Worm (Caenorhabditis elegans) whole organism, L2 larva: ENCODE data around the gene M01A8.1.

Source experiments
- C34F6.9 ChIP-seq: fragments of 150-350 bp; optimal IDR thresholded peaks from 2 replicates; lab custom pipeline; 2014; ENCODE audit warnings: missing biosample characterization, missing genetic modification characterization
- R02D3.7 ChIP-seq: fragments of 150-350 bp; optimal IDR thresholded peaks from 2 replicates; lab custom pipeline; 2014; ENCODE audit warnings: missing biosample characterization, missing genetic modification characterization
- alr-1 ChIP-seq: fragments of 150-350 bp; optimal IDR thresholded peaks from 2 replicates; lab custom pipeline; 2014; ENCODE audit warnings: missing biosample characterization, missing genetic modification characterization
- aly-2 ChIP-seq: fragments of 150-350 bp; optimal IDR thresholded peaks from 2 replicates; lab custom pipeline; 2014; ENCODE audit warnings: missing biosample characterization, missing genetic modification characterization
- blmp-1 ChIP-seq: sonication (generic microtip); optimal IDR thresholded peaks from 2 replicates; lab custom pipeline; 2017; ENCODE audit warnings: missing genetic modification characterization, mild to moderate bottlenecking, missing compliant biosample characterization, antibody characterized with exemption, moderate library complexity; ENCODE audit not compliant: insufficient read depth
- ceh-16 ChIP-seq: fragments of 150-350 bp; optimal IDR thresholded peaks from 2 replicates; lab custom pipeline; 2014; ENCODE audit warnings: missing biosample characterization, missing genetic modification characterization
- ceh-82 ChIP-seq: fragments of 150-350 bp; optimal IDR thresholded peaks from 2 replicates; lab custom pipeline; 2014; ENCODE audit warnings: missing biosample characterization, missing genetic modification characterization
- dmd-4 ChIP-seq: sonication (generic microtip); optimal IDR thresholded peaks from 2 replicates; lab custom pipeline; 2017; ENCODE audit warnings: missing biosample characterization, missing genetic modification characterization
- elt-1 ChIP-seq: fragments of 150-350 bp; optimal IDR thresholded peaks from 2 replicates; lab custom pipeline; 2014; ENCODE audit warnings: missing biosample characterization, missing genetic modification characterization
- fos-1 ChIP-seq: fragments of 150-350 bp; optimal IDR thresholded peaks from 2 replicates; lab custom pipeline; 2014; ENCODE audit warnings: missing biosample characterization, missing genetic modification characterization
- gmeb-1 ChIP-seq: fragments of 150-350 bp; optimal IDR thresholded peaks from 2 replicates; lab custom pipeline; 2014; ENCODE audit warnings: missing biosample characterization, missing genetic modification characterization
- lin-11 ChIP-seq: fragments of 150-350 bp; sonication (generic microtip); optimal IDR thresholded peaks from 2 replicates; lab custom pipeline; 2014; ENCODE audit warnings: missing biosample characterization, missing genetic modification characterization, inconsistent platforms, mixed read lengths
- lin-39 ChIP-seq: fragments of 150-350 bp; optimal IDR thresholded peaks from 2 replicates; lab custom pipeline; 2014; ENCODE audit warnings: missing biosample characterization, missing genetic modification reagents, missing genetic modification characterization
- mab-5 ChIP-seq: fragments of 150-350 bp; optimal IDR thresholded peaks from 2 replicates; lab custom pipeline; 2014; ENCODE audit warnings: missing biosample characterization, missing genetic modification characterization
- mbf-1 ChIP-seq: sonication (generic microtip); optimal IDR thresholded peaks from 2 replicates; lab custom pipeline; 2017; ENCODE audit warnings: missing biosample characterization, missing genetic modification characterization
- mdl-1 ChIP-seq, 2 experiments: fragments of 150-350 bp in 1 of 2; sonication (generic microtip) in 1 of 2; optimal IDR thresholded peaks; 2 replicates each; lab custom pipeline; 2017; ENCODE audit warnings: missing biosample characterization in 2 of 2, missing genetic modification characterization in 2 of 2
- nhr-10 ChIP-seq: sonication (generic microtip); optimal IDR thresholded peaks from 2 replicates; lab custom pipeline; 2017; ENCODE audit warnings: missing biosample characterization, missing genetic modification characterization
- nhr-11 ChIP-seq: fragments of 150-350 bp; optimal IDR thresholded peaks from 2 replicates; lab custom pipeline; 2014; ENCODE audit warnings: missing biosample characterization, missing genetic modification characterization
- nhr-12 ChIP-seq: fragments of 150-350 bp; optimal IDR thresholded peaks from 2 replicates; lab custom pipeline; 2014; ENCODE audit warnings: missing biosample characterization, missing genetic modification characterization
- nhr-21 ChIP-seq: fragments of 150-350 bp; optimal IDR thresholded peaks from 2 replicates; lab custom pipeline; 2014; ENCODE audit warnings: missing biosample characterization, missing genetic modification characterization
- nhr-25 ChIP-seq: fragments of 150-350 bp; sonication (generic microtip); optimal IDR thresholded peaks from 3 replicates; lab custom pipeline; 2014; ENCODE audit warnings: missing biosample characterization, missing genetic modification characterization
- nhr-77 ChIP-seq: fragments of 150-350 bp; optimal IDR thresholded peaks from 2 replicates; lab custom pipeline; 2014; ENCODE audit warnings: missing biosample characterization, missing genetic modification characterization
- peb-1 ChIP-seq: fragments of 150-350 bp; optimal IDR thresholded peaks from 2 replicates; lab custom pipeline; 2014; ENCODE audit warnings: missing biosample characterization, missing genetic modification characterization
- skn-1 ChIP-seq: sonication (generic microtip); optimal IDR thresholded peaks from 2 replicates; lab custom pipeline; 2017; ENCODE audit warnings: missing biosample characterization, missing genetic modification characterization
- snpc-4 ChIP-seq: fragments of 150-350 bp; optimal IDR thresholded peaks from 2 replicates; lab custom pipeline; 2014; ENCODE audit warnings: missing biosample characterization, missing genetic modification characterization
- unc-39 ChIP-seq: fragments of 150-350 bp; optimal IDR thresholded peaks from 2 replicates; lab custom pipeline; 2014; ENCODE audit warnings: missing biosample characterization, missing genetic modification characterization
- unc-62 ChIP-seq: fragments of 150-350 bp; optimal IDR thresholded peaks from 2 replicates; lab custom pipeline; 2014; ENCODE audit warnings: missing biosample characterization, missing genetic modification reagents, missing genetic modification characterization
- zag-1 ChIP-seq: fragments of 150-350 bp; optimal IDR thresholded peaks from 2 replicates; lab custom pipeline; 2014; ENCODE audit warnings: missing biosample characterization, missing genetic modification characterization
- ztf-1 ChIP-seq: fragments of 200-800 bp; sonication (Bioruptor generic); conservative IDR thresholded peaks from 2 replicates; pipeline ENCODE4 v1.3.6; 2022; ENCODE audit warnings: missing genetic modification characterization, missing compliant biosample characterization

The M01A8.1 gene

DNA sequence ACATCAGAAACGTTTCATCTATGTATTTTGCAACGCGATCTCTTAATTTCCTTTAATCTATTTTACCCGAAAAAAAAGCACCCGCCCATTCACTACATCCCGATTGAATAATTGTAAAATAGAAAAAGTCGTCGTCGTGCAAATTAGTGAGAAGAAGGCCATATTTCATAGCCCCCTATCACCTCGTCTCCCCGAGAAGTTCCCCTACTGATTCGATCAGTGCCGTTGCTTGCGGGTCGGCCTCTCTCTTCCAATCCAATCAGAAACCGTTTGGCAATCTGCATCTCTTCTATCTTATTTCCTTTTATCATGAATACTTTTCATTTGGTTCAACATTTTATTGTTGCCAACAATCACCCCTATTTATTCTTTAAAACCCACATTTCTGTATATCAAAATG, 42.1 kb downstream of the M01A8.1 start:
- TF ChIP-seq ztf-1 (GFP tag; lab: Robert Waterston, UW) = no peak
- TF ChIP-seq R02D3.7 (tag; lab: Kevin White, UChicago) = no peak
- TF ChIP-seq C34F6.9 = no peak
- no peak for TF ChIP-seq mab-5 (tag; lab: Kevin White, UChicago)
- no peak for TF ChIP-seq zag-1 (tag; lab: Kevin White, UChicago)
- TF ChIP-seq nhr-11 (tag; lab: Kevin White, UChicago) = no peak
- TF ChIP-seq, all 48 proteins: peak for 0

DNA sequence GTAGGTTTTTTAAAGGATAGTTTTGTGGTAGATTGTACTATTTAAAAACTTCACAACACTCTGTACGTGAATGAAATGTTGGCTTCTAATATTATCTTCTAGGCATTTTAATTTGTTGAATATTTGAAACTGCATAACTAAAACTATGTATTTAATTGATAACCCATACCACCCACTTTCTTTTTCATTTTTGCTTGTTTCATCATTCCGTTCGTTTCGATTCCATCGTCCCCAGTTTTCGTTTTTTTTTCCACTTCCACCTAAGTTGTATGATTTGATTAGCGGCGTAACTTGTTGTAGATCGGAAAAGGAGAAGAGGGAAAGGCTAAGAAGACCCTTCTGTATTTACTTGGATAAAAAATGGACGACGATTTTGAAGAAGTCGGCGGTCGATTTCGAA, 42.9 kb downstream of the M01A8.1 start, which contains the start of gene K01B6.3:
Gene K01B6.3 (plus strand): TSS at position 301 of the 400 bp plus-strand sequence.
- no peak for TF ChIP-seq mbf-1 (tag; lab: Kevin White, UChicago)
- TF ChIP-seq nhr-21 (tag; lab: Kevin White, UChicago) = no peak
- TF ChIP-seq mab-5 (tag; lab: Kevin White, UChicago) = no peak
- TF ChIP-seq gmeb-1 (tag; lab: Kevin White, UChicago) = no peak
- no peak for TF ChIP-seq unc-39 (tag; lab: Kevin White, UChicago)
- TF ChIP-seq snpc-4 (tag; lab: Kevin White, UChicago) = no peak
- no peak for TF ChIP-seq ceh-16
- no peak for TF ChIP-seq peb-1
- no peak for TF ChIP-seq lin-11
- TF ChIP-seq nhr-25 (tag; lab: Kevin White, UChicago) = no peak
- TF ChIP-seq lin-39 (tag; lab: Kevin White, UChicago) = no peak
- no peak for TF ChIP-seq fos-1 (tag; lab: Kevin White, UChicago)
- TF ChIP-seq elt-1 (tag; lab: Kevin White, UChicago) = no peak
- no peak for TF ChIP-seq nhr-11 (tag; lab: Kevin White, UChicago)
- no peak for TF ChIP-seq mdl-1 (tag; optimal IDR thresholded peaks at IDR 0.05; lab: Kevin White, UChicago)
- no peak for TF ChIP-seq dmd-4 (tag; lab: Kevin White, UChicago)
- no peak for TF ChIP-seq C34F6.9
- TF ChIP-seq nhr-77 (tag; lab: Kevin White, UChicago) = no peak
- TF ChIP-seq ceh-82 (tag; lab: Kevin White, UChicago) = no peak
- no peak for TF ChIP-seq nhr-10

DNA sequence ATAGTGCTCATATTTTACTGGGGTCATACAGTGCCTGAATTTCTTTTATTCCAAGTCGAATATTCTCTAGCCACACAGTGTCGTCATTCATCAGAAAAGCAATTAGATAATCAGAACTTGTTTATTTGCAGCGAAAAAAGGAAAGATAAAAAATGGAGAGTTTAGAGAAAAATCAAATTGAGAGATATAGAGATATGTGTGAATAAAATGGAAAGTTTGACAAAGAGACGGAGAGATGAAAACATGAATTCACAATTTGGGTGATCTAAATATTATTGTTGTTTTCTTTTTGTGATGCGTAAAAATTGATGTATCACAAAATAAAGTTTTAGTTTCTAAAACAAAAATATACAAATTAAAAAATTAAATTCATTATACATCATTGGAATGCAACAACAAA, 43.6 kb downstream of the M01A8.1 start:
- TF ChIP-seq unc-62 (GFP tag; lab: Kevin White, UChicago) (no peak), skn-1 (no peak), aly-2 (tag; lab: Kevin White, UChicago) (no peak), alr-1 (tag; lab: Kevin White, UChicago) (no peak), blmp-1 (tag; lab: Kevin White, UChicago) (peak; percentile 85), nhr-25 (tag; lab: Kevin White, UChicago) (peak; percentile 32), lin-39 (tag; lab: Kevin White, UChicago) (no peak), gmeb-1 (tag; lab: Kevin White, UChicago) (no peak), nhr-12 (tag; lab: Kevin White, UChicago) (no peak)

DNA sequence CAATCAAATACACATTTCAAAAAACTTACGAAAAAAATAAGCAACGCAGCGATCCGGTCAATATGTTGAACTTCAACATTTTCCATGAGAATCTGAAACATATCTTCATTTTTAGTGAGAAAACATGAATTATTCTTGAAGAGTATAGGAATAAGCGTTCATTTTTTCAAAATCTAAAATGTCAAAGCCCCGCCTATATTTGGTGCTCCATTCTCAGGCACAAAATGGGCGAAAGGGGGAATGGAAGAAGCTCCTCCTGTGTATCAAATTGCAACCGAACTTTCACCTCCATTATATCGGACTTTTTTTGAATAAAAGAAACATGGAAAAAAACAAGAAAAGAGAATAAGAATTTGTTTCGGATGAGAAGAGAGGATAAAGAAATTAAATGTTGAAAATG, 49.5 kb downstream of the M01A8.1 start, which contains the start of gene srx-45:
Gene srx-45 (minus strand): TSS at position 101 of the 400 bp plus-strand sequence.
- TF ChIP-seq mdl-1 (tag; optimal IDR thresholded peaks at IDR 0.05; lab: Kevin White, UChicago) = no peak
